Worm (Caenorhabditis elegans) whole organism, early embryonic: Measurements from ENCODE around the gene F49H6.8.

ENCODE experiments used
- ama-1 ChIP-seq: fragments of 150-350 bp; optimal IDR thresholded peaks from 2 replicates; lab custom pipeline; 2014
- ceh-36 ChIP-seq: sonication (generic microtip); optimal IDR thresholded peaks from 2 replicates; lab custom pipeline; 2016; ENCODE audit warnings: missing genetic modification characterization, inconsistent platforms, missing compliant biosample characterization
- flt-1 ChIP-seq: fragments of 200-800 bp; sonication (Bioruptor generic); IDR thresholded peaks from 2 replicates; pipeline ENCODE4 v1.3.6; 2022; ENCODE audit warnings: missing genetic modification characterization, missing compliant biosample characterization
- hmbx-1 ChIP-seq: sonication (generic microtip); optimal IDR thresholded peaks from 2 replicates; lab custom pipeline; 2016; ENCODE audit warnings: mild to moderate bottlenecking, missing genetic modification characterization, missing compliant biosample characterization

DNA sequence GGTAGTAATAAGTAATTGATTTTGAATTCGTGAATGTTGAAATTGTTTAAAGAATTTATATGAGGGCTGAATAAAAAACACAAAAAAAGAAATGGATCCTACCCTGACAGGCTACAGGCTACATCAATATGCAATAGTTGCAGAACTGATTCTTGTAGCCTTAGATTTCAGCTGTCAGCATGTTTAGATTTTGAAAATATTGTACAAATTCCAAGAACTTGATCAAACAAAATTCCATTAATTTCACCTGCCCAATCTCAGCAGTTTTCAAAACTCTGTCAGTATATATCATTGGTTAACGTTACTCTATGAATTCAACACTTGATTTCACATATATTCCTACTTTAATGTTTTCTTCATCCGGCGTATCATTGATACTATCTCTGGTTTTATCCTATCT is 8.0 kb upstream of the F49H6.8 start:
- TF ChIP-seq hmbx-1 (no peak), ceh-36 (tag; lab: Kevin White, UChicago) (no peak), ama-1 (lab: Kevin White, UChicago) (no peak), flt-1 (GFP tag; lab: Robert Waterston, UW) (no peak)
